Worm (Caenorhabditis elegans) whole organism, L4 larva: ENCODE data around the gene ZK418.10.

ENCODE experiments used
- F26F4.8 ChIP-seq: fragments of 200-800 bp; sonication (Bioruptor generic); conservative IDR thresholded peaks from 2 replicates; pipeline ENCODE4 v1.3.6; 2022; ENCODE audit warnings: missing genetic modification characterization, missing compliant biosample characterization
- F37D6.2 ChIP-seq: sonication (generic microtip); optimal IDR thresholded peaks from 2 replicates; lab custom pipeline; 2016; ENCODE audit warnings: mild to moderate bottlenecking, missing genetic modification characterization, missing compliant biosample characterization
- F44E2.7 ChIP-seq: fragments of 200-800 bp; sonication (Bioruptor generic); IDR thresholded peaks from 2 replicates; pipeline ENCODE4 v2.1.2; 2022; ENCODE audit warnings: missing genetic modification characterization, missing compliant biosample characterization
- F49E8.2 ChIP-seq: sonication (generic microtip); optimal IDR thresholded peaks from 2 replicates; lab custom pipeline; 2016; ENCODE audit warnings: missing compliant biosample characterization, mild to moderate bottlenecking, missing genetic modification characterization, borderline replicate concordance
- R02D3.7 ChIP-seq: fragments of 150-350 bp; sonication (generic microtip); optimal IDR thresholded peaks from 3 replicates; lab custom pipeline; 2014; ENCODE audit warnings: missing biosample characterization, missing genetic modification characterization
- T20F7.1 ChIP-seq: fragments of 200-800 bp; sonication (Bioruptor generic); optimal IDR thresholded peaks from 2 replicates; lab custom pipeline; 2018; ENCODE audit warnings: mild to moderate bottlenecking, missing genetic modification characterization, missing compliant biosample characterization
- T26A8.4 ChIP-seq: fragments of 200-800 bp; sonication (Bioruptor generic); IDR thresholded peaks from 2 replicates; pipeline ENCODE4 v1.3.6; 2022; ENCODE audit warnings: missing genetic modification characterization, missing compliant biosample characterization
- Y5F2A.4 ChIP-seq: fragments of 200-800 bp; sonication (Bioruptor generic); optimal IDR thresholded peaks from 2 replicates; lab custom pipeline; 2018; ENCODE audit warnings: mild to moderate bottlenecking, missing genetic modification characterization, missing compliant biosample characterization
- Y75B8A.6 ChIP-seq: fragments of 200-800 bp; sonication (Bioruptor generic); IDR thresholded peaks from 2 replicates; pipeline ENCODE4 v1.3.6; 2022; ENCODE audit warnings: missing genetic modification reagents, missing genetic modification characterization, missing compliant biosample characterization
- ZK337.2 ChIP-seq: fragments of 200-800 bp; sonication (Bioruptor generic); IDR thresholded peaks from 2 replicates; pipeline ENCODE4 v1.3.6; 2022; ENCODE audit warnings: missing genetic modification reagents, missing genetic modification characterization, missing compliant biosample characterization
- aha-1 ChIP-seq: fragments of 150-350 bp; peaks from one replicate; lab custom pipeline; 2014; ENCODE audit warnings: missing biosample characterization, missing genetic modification characterization
- attf-4 ChIP-seq: sonication (generic microtip); optimal IDR thresholded peaks from 3 replicates; lab custom pipeline; 2017; ENCODE audit warnings: missing biosample characterization, missing genetic modification characterization
- ceh-32 ChIP-seq: sonication (generic microtip); optimal IDR thresholded peaks from 2 replicates; lab custom pipeline; 2016; ENCODE audit warnings: mild to moderate bottlenecking, missing genetic modification characterization, missing compliant biosample characterization; ENCODE audit not compliant: poor library complexity
- ceh-82 ChIP-seq: sonication (generic microtip); optimal IDR thresholded peaks from 2 replicates; lab custom pipeline; 2017; ENCODE audit warnings: missing biosample characterization, missing genetic modification characterization
- cey-2 ChIP-seq: sonication (generic microtip); optimal IDR thresholded peaks from 3 replicates; lab custom pipeline; 2017; ENCODE audit warnings: missing genetic modification characterization, mild to moderate bottlenecking, missing compliant biosample characterization, antibody characterized with exemption, borderline replicate concordance; ENCODE audit not compliant: insufficient read depth
- daf-16 ChIP-seq, 3 experiments: sonication (generic microtip); optimal IDR thresholded peaks; 2 replicates each; lab custom pipeline; 2016 to 2017; ENCODE audit warnings: missing genetic modification characterization in 3 of 3, missing genetic modification reagents in 3 of 3, mild to moderate bottlenecking in 2 of 3, missing compliant biosample characterization in 2 of 3, missing biosample characterization in 1 of 3, moderate library complexity in 1 of 3
- daf-19 ChIP-seq: fragments of 200-800 bp; sonication (Bioruptor generic); conservative IDR thresholded peaks from 2 replicates; pipeline ENCODE4 v1.3.6; 2022; ENCODE audit warnings: missing genetic modification characterization, missing compliant biosample characterization
- dmd-6 ChIP-seq: fragments of 200-800 bp; sonication (Bioruptor generic); IDR thresholded peaks from 2 replicates; pipeline ENCODE4 v1.3.6; 2022; ENCODE audit warnings: missing genetic modification reagents, missing genetic modification characterization, missing compliant biosample characterization
- duxl-1 ChIP-seq: sonication (generic microtip); optimal IDR thresholded peaks from 2 replicates; lab custom pipeline; 2016; ENCODE audit warnings: mild to moderate bottlenecking, missing genetic modification characterization, moderate library complexity, missing compliant biosample characterization; ENCODE audit not compliant: poor library complexity
- dve-1 ChIP-seq: sonication (generic microtip); optimal IDR thresholded peaks from 2 replicates; lab custom pipeline; 2017; ENCODE audit warnings: antibody characterized with exemption, mild to moderate bottlenecking, missing genetic modification characterization, missing compliant biosample characterization; ENCODE audit not compliant: insufficient read depth
- egl-43 ChIP-seq: fragments of 200-800 bp; sonication (Bioruptor generic); IDR thresholded peaks from 2 replicates; pipeline ENCODE4 v1.3.6; 2022; ENCODE audit warnings: missing genetic modification reagents, missing genetic modification characterization, missing compliant biosample characterization
- gei-8 ChIP-seq: fragments of 200-800 bp; sonication (Bioruptor generic); optimal IDR thresholded peaks from 2 replicates; lab custom pipeline; 2018; ENCODE audit warnings: mild to moderate bottlenecking, missing genetic modification characterization, missing compliant biosample characterization
- hlh-30 ChIP-seq: sonication (generic microtip); optimal IDR thresholded peaks from 2 replicates; lab custom pipeline; 2017; ENCODE audit warnings: antibody characterized with exemption, mild to moderate bottlenecking, missing genetic modification characterization, missing compliant biosample characterization; ENCODE audit not compliant: insufficient read depth
- hmg-1.1 ChIP-seq: fragments of 200-800 bp; sonication (Bioruptor generic); IDR thresholded peaks from 2 replicates; pipeline ENCODE4 v1.3.6; 2022; ENCODE audit warnings: missing genetic modification reagents, missing genetic modification characterization, missing compliant biosample characterization
- jun-1 ChIP-seq: fragments of 150-350 bp; optimal IDR thresholded peaks from 2 replicates; lab custom pipeline; 2014; ENCODE audit warnings: missing biosample characterization, missing genetic modification reagents, missing genetic modification characterization
- lin-13 ChIP-seq: fragments of 150-350 bp; optimal IDR thresholded peaks from 2 replicates; lab custom pipeline; 2014; ENCODE audit warnings: missing biosample characterization, missing genetic modification reagents, missing genetic modification characterization
- lin-38 ChIP-seq: fragments of 200-800 bp; sonication (Bioruptor generic); IDR thresholded peaks from 2 replicates; pipeline ENCODE4 v1.3.6; 2022; ENCODE audit warnings: missing genetic modification reagents, missing genetic modification characterization, missing compliant biosample characterization
- lin-39 ChIP-seq: fragments of 150-350 bp; optimal IDR thresholded peaks from 2 replicates; lab custom pipeline; 2014; ENCODE audit warnings: missing biosample characterization, missing genetic modification reagents, missing genetic modification characterization
- lir-3 ChIP-seq: sonication (generic microtip); optimal IDR thresholded peaks from 2 replicates; lab custom pipeline; 2016; ENCODE audit warnings: mild to moderate bottlenecking, missing genetic modification characterization, missing compliant biosample characterization
- lsy-2 ChIP-seq, 2 experiments: fragments of 150-350 bp in 1 of 2; sonication (generic microtip) in 1 of 2; optimal IDR thresholded peaks; 2 replicates each; lab custom pipeline; 2014 to 2017; ENCODE audit warnings: missing biosample characterization in 2 of 2, missing genetic modification characterization in 2 of 2
- mdl-1 ChIP-seq, 2 experiments: fragments of 150-350 bp in 1 of 2; sonication (generic microtip) in 1 of 2; optimal IDR thresholded peaks; 2 replicates each; lab custom pipeline; 2014 to 2017; ENCODE audit warnings: missing biosample characterization in 2 of 2, missing genetic modification characterization in 2 of 2
- mdt-29 ChIP-seq: fragments of 200-800 bp; sonication (Bioruptor generic); IDR thresholded peaks from 2 replicates; pipeline ENCODE4 v1.3.6; 2022; ENCODE audit warnings: missing genetic modification reagents, missing genetic modification characterization, missing compliant biosample characterization
- mxl-2 ChIP-seq: fragments of 200-800 bp; sonication (Bioruptor generic); conservative IDR thresholded peaks from 2 replicates; pipeline ENCODE4 v1.3.6; 2022; ENCODE audit warnings: missing genetic modification reagents, missing genetic modification characterization, missing compliant biosample characterization
- nhr-111 ChIP-seq: fragments of 200-800 bp; sonication (Bioruptor generic); optimal IDR thresholded peaks from 2 replicates; lab custom pipeline; 2018; ENCODE audit warnings: mild to moderate bottlenecking, missing genetic modification characterization, missing compliant biosample characterization
- nhr-25 ChIP-seq: sonication (generic microtip); optimal IDR thresholded peaks from 2 replicates; lab custom pipeline; 2017; ENCODE audit warnings: missing genetic modification characterization, mild to moderate bottlenecking, missing compliant biosample characterization, antibody characterized with exemption, moderate library complexity, borderline replicate concordance; ENCODE audit not compliant: insufficient read depth
- nhr-41 ChIP-seq: fragments of 200-800 bp; sonication (Bioruptor generic); IDR thresholded peaks from 2 replicates; pipeline ENCODE4 v1.3.6; 2022; ENCODE audit warnings: missing genetic modification reagents, missing genetic modification characterization, missing compliant biosample characterization
- nhr-6 ChIP-seq: fragments of 150-350 bp; optimal IDR thresholded peaks from 2 replicates; lab custom pipeline; 2014; ENCODE audit warnings: missing biosample characterization, missing genetic modification characterization
- nhr-77 ChIP-seq: fragments of 150-350 bp; optimal IDR thresholded peaks from 2 replicates; lab custom pipeline; 2014; ENCODE audit warnings: missing biosample characterization, missing genetic modification characterization
- php-3 ChIP-seq: fragments of 200-800 bp; sonication (Bioruptor generic); IDR thresholded peaks from 2 replicates; pipeline ENCODE4 v1.3.6; 2022; ENCODE audit warnings: missing genetic modification reagents, missing genetic modification characterization, missing compliant biosample characterization
- rbr-2 ChIP-seq: sonication (generic microtip); optimal IDR thresholded peaks from 2 replicates; lab custom pipeline; 2016; ENCODE audit warnings: missing genotype, missing genetic modification characterization, missing compliant biosample characterization
- sdz-12 ChIP-seq: fragments of 200-800 bp; sonication (Bioruptor generic); optimal IDR thresholded peaks from 2 replicates; lab custom pipeline; 2018; ENCODE audit warnings: mild to moderate bottlenecking, missing genetic modification characterization, missing compliant biosample characterization
- snpc-1.2 ChIP-seq: fragments of 200-800 bp; sonication (Bioruptor generic); IDR thresholded peaks from 2 replicates; pipeline ENCODE4 v1.3.6; 2022; ENCODE audit warnings: missing genetic modification reagents, missing genetic modification characterization, missing compliant biosample characterization
- tag-97 ChIP-seq: fragments of 200-800 bp; sonication (Bioruptor generic); IDR thresholded peaks from 2 replicates; pipeline ENCODE4 v1.3.6; 2022; ENCODE audit warnings: missing genetic modification characterization, missing compliant biosample characterization
- tra-1 ChIP-seq: fragments of 200-800 bp; sonication (Bioruptor generic); IDR thresholded peaks from 2 replicates; pipeline ENCODE4 v1.3.6; 2022; ENCODE audit warnings: missing genetic modification reagents, missing genetic modification characterization, missing compliant biosample characterization
- zfp-2 ChIP-seq: sonication (generic microtip); optimal IDR thresholded peaks from 2 replicates; lab custom pipeline; 2016; ENCODE audit warnings: mild to moderate bottlenecking, missing genetic modification characterization, missing compliant biosample characterization

ZK418.10 gene

DNA sequence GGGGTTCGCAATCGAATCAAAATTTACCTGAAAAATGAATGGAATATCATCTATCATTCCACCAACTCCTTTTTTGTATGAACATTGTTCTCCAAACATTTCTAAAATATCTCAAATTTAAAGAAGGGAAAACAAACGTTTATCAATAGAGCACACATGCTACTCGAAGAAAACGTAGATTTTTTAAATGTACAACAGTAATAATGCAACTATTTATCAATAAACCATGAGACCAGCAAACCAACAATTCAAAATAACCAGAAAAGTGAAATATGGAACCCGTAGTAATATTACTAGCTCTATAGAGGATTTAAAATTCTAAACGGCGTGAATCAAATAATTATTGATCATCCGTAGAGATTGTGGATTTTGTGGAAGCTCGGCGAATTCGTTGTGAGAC, 11.8 kb downstream of the ZK418.10 start, which contains the start of gene ZK418.6:
TSS of gene ZK418.6 (minus strand) at position 101 of the 400 bp plus-strand sequence.
- TF ChIP-seq tra-1 (GFP tag; lab: Robert Waterston, UW) = no peak
- no peak for TF ChIP-seq jun-1
- TF ChIP-seq F26F4.8 (GFP tag; lab: Robert Waterston, UW) = no peak
- TF ChIP-seq ceh-82 (tag; lab: Kevin White, UChicago) = no peak
- TF ChIP-seq mdt-29 = no peak
- TF ChIP-seq mdl-1 (tag; optimal IDR thresholded peaks at IDR 0.05; lab: Kevin White, UChicago) = no peak
- no peak for TF ChIP-seq duxl-1 (tag; lab: Kevin White, UChicago)
- TF ChIP-seq nhr-111 (GFP tag; lab: Kevin White, UChicago) = no peak
- no peak for TF ChIP-seq mxl-2 (GFP tag; lab: Robert Waterston, UW)
- no peak for TF ChIP-seq gei-8 (GFP tag; lab: Kevin White, UChicago)
- TF ChIP-seq, all 104 proteins: peak for 0

DNA sequence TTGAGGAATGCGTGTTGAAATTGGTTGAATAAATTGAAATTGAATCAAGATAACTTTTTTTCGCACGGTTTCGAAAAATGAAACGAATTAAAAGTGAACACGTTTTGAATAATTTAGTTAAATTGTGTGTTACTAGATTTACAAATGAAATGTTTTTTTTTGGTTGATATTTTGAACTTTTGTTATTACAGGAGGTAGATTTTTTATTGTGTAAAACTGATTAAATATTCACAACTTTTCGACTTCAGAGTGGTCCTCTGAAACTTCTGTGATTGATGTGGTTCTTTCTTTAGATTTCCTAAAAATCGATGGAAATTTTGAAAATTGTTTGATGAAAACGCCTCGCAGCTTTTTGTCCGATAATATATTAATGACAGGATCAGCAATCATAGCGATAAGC, 14.1 kb downstream of the ZK418.10 start, which contains the start of gene ZK418.13:
TSS of gene ZK418.13 (minus strand) at position 101 of the 400 bp plus-strand sequence.
- TF ChIP-seq F37D6.2 (tag; lab: Kevin White, UChicago) (no peak), lin-39 (tag; lab: Kevin White, UChicago) (no peak), T20F7.1 (GFP tag; lab: Kevin White, UChicago) (no peak), Y5F2A.4 (no peak), ceh-32 (tag; lab: Kevin White, UChicago) (no peak), hmg-1.1 (GFP tag; lab: Robert Waterston, UW) (no peak), zfp-2 (tag; lab: Kevin White, UChicago) (no peak), T26A8.4 (GFP tag; lab: Robert Waterston, UW) (no peak), lin-13 (GFP tag; lab: Kevin White, UChicago) (no peak), egl-43 (no peak), daf-19 (GFP tag; lab: Robert Waterston, UW) (no peak), ZK337.2 (GFP tag; lab: Robert Waterston, UW) (no peak), Y75B8A.6 (GFP tag; lab: Robert Waterston, UW) (no peak), nhr-25 (no peak), snpc-1.2 (no peak), tag-97 (GFP tag; lab: Robert Waterston, UW) (no peak), F49E8.2 (tag; lab: Kevin White, UChicago) (no peak), php-3 (no peak), mdl-1 (tag; optimal IDR thresholded peaks at IDR 0.05; lab: Kevin White, UChicago) (no peak)

DNA sequence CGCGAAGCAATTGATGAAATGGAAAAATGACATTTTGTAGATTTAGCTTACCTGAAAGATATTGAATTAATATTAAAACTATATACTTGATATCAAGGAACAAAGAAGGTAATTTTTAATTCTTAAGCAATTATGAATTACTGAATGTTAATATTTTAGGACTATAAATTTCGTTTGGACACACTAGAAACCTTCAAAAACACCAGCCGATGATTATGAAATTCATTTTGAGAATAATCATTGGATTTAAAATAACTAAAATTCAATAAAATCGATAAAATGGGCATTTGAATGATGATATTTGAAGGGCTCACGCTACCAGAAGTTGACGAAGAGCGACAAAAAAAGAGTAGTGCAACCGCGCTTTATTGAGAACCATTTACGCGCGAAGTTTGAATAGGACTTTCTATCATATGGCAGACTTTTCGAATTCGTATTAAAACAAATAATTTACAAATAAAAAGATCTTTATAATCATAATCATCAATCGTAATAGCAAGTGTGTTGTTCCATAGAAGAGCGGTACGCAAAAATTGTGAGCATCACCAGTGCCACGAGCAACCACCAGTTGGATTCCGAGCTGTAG, 16.6 kb downstream of the ZK418.10 start, which contains the start of gene ZK418.5:
TSS of gene ZK418.5 (minus strand) at position 51 of the 586 bp plus-strand sequence.
- TF ChIP-seq nhr-6 (tag; lab: Kevin White, UChicago) (peak; percentile 50), nhr-77 (tag; lab: Kevin White, UChicago) (no peak), lsy-2 (tag; optimal IDR thresholded peaks at IDR 0.05; lab: Kevin White, UChicago) (no peak), lin-38 (GFP tag; lab: Robert Waterston, UW) (peak; percentile 95), rbr-2 (tag; lab: Kevin White, UChicago) (peak; percentile 24), attf-4 (tag; lab: Kevin White, UChicago) (no peak), nhr-111 (GFP tag; lab: Kevin White, UChicago) (no peak), aha-1 (tag; lab: Kevin White, UChicago) (no peak), T20F7.1 (GFP tag; lab: Kevin White, UChicago) (peak; percentile 25), R02D3.7 (tag; lab: Kevin White, UChicago) (no peak), hlh-30 (tag; lab: Kevin White, UChicago) (peak; percentile 54), lin-39 (tag; lab: Kevin White, UChicago) (no peak), cey-2 (tag; lab: Kevin White, UChicago) (no peak), daf-16 (GFP tag; optimal IDR thresholded peaks at IDR 0.05; lab: Kevin White, UChicago) (no peak), daf-16 (tag; optimal IDR thresholded peaks at IDR 0.05; lab: Kevin White, UChicago) (peak; percentile 12), dmd-6 (GFP tag; lab: Robert Waterston, UW) (0 out of 2 replicates have a peak, but pooled peaks have one; percentile 9), nhr-41 (GFP tag; lab: Robert Waterston, UW) (no peak), sdz-12 (no peak), mdl-1 (tag; optimal IDR thresholded peaks at IDR 0.05; lab: Kevin White, UChicago) (no peak), duxl-1 (tag; lab: Kevin White, UChicago) (no peak), lir-3 (tag; lab: Kevin White, UChicago) (no peak), nhr-25 (no peak), dve-1 (tag; lab: Kevin White, UChicago) (no peak), F44E2.7 (no peak), snpc-1.2 (no peak)
